Fruit fly (Drosophila melanogaster) whole organism, embryonic: ENCODE measurements around the gene CG3434.
A peak's percentile ranks its signal among the peaks of the same experiment; 100 is the strongest.

Source experiments
- Atf3 ChIP-seq: fragments of 200-800 bp; sonication (Bioruptor generic); optimal IDR thresholded peaks from 3 replicates; lab custom pipeline; 2016; ENCODE audit warnings: missing biosample characterization, missing genetic modification characterization
- CG11085 ChIP-seq: fragments of 200-800 bp; sonication (Bioruptor generic); IDR thresholded peaks from 2 replicates; pipeline ENCODE4 v1.3.6; 2022; ENCODE audit warnings: missing biosample characterization, missing genetic modification characterization
- CG12155 ChIP-seq: fragments of 200-800 bp; sonication (Bioruptor generic); optimal IDR thresholded peaks from 3 replicates; lab custom pipeline; 2016; ENCODE audit warnings: missing biosample characterization, missing genetic modification characterization
- CG13287 ChIP-seq: fragments of 200-800 bp; sonication (Bioruptor generic); IDR thresholded peaks from 2 replicates; pipeline ENCODE4 v1.3.6; 2022; ENCODE audit warnings: missing biosample characterization, missing genetic modification characterization; ENCODE audit not compliant: partially characterized antibody
- CG1529 ChIP-seq: fragments of 200-800 bp; sonication (Bioruptor generic); optimal IDR thresholded peaks from 3 replicates; lab custom pipeline; 2018; ENCODE audit warnings: missing biosample characterization, missing genetic modification characterization
- CG16779 ChIP-seq: fragments of 200-800 bp; sonication (Bioruptor generic); IDR thresholded peaks from 2 replicates; pipeline ENCODE4 v1.3.6; 2022; ENCODE audit warnings: missing biosample characterization, missing genetic modification characterization
- CG18262 ChIP-seq: fragments of 200-800 bp; optimal IDR thresholded peaks from 3 replicates; lab custom pipeline; 2019; ENCODE audit warnings: missing biosample characterization, mild to moderate bottlenecking, missing genetic modification characterization, moderate library complexity
- CG18764 ChIP-seq: fragments of 200-800 bp; sonication (Bioruptor generic); optimal IDR thresholded peaks from 3 replicates; lab custom pipeline; 2016; ENCODE audit warnings: missing biosample characterization, missing genetic modification characterization
- CG30431 ChIP-seq: fragments of 200-800 bp; sonication (Bioruptor generic); optimal IDR thresholded peaks from 2 replicates; lab custom pipeline; 2017; ENCODE audit warnings: missing biosample characterization, missing genetic modification characterization
- CG3995 ChIP-seq: fragments of 200-800 bp; sonication (Bioruptor generic); optimal IDR thresholded peaks from 3 replicates; lab custom pipeline; 2016; ENCODE audit warnings: missing biosample characterization, missing genetic modification characterization
- CG43689 ChIP-seq: fragments of 200-800 bp; sonication (Bioruptor generic); IDR thresholded peaks from 2 replicates; pipeline ENCODE4 v1.3.6; 2022; ENCODE audit warnings: missing biosample characterization, missing genetic modification characterization
- CG4707 ChIP-seq: fragments of 200-800 bp; sonication (Bioruptor generic); optimal IDR thresholded peaks from 2 replicates; lab custom pipeline; 2018; ENCODE audit warnings: missing biosample characterization, mild to moderate bottlenecking, missing genetic modification characterization, moderate library complexity
- CG6175 ChIP-seq: fragments of 200-800 bp; sonication (Bioruptor generic); IDR thresholded peaks from 3 replicates; pipeline ENCODE4 v1.3.6; 2022; ENCODE audit warnings: missing biosample characterization, missing genetic modification characterization
- CG7372 ChIP-seq: fragments of 200-800 bp; sonication (Bioruptor generic); IDR thresholded peaks from 2 replicates; pipeline ENCODE4 v1.3.6; 2022; ENCODE audit warnings: missing biosample characterization, missing genetic modification characterization
- CG7745 ChIP-seq: fragments of 200-800 bp; sonication (Bioruptor generic); optimal IDR thresholded peaks from 2 replicates; lab custom pipeline; 2018; ENCODE audit warnings: missing biosample characterization, mild to moderate bottlenecking, missing genetic modification characterization, moderate library complexity
- CG9876 ChIP-seq: fragments of 200-800 bp; sonication (Bioruptor generic); optimal IDR thresholded peaks from 2 replicates; lab custom pipeline; 2016; ENCODE audit warnings: missing biosample characterization, missing genetic modification characterization
- D ChIP-seq, 2 experiments: fragments of 200-800 bp in 1 of 2; fragments of >200 bp in 1 of 2; sonication (Bioruptor generic) in 1 of 2; optimal IDR thresholded peaks; 2 replicates in 1 of 2; 3 replicates in 1 of 2; lab custom pipeline; 2017; ENCODE audit warnings: mild to moderate bottlenecking in 1 of 2, missing biosample characterization in 1 of 2, missing genetic modification characterization in 1 of 2, missing genetic modification reagents in 1 of 2
- E2f1 ChIP-seq: fragments of 200-800 bp; sonication (Bioruptor generic); IDR thresholded peaks from 2 replicates; pipeline ENCODE4 v1.3.6; 2022; ENCODE audit warnings: missing biosample characterization, missing genetic modification characterization
- Ets65A ChIP-seq: fragments of 200-800 bp; sonication (Bioruptor generic); peaks from one replicate; lab custom pipeline; 2016; ENCODE audit warnings: missing biosample characterization, missing genetic modification characterization
- Hr39 ChIP-seq: fragments of >200 bp; optimal IDR thresholded peaks from 2 replicates; lab custom pipeline; 2017
- MTF-1 ChIP-seq: fragments of 200-800 bp; sonication (Bioruptor generic); optimal IDR thresholded peaks from 2 replicates; lab custom pipeline; 2018; ENCODE audit warnings: missing biosample characterization, mild to moderate bottlenecking, missing genetic modification characterization, borderline replicate concordance
- Max ChIP-seq: fragments of 200-800 bp; sonication (Bioruptor generic); optimal IDR thresholded peaks from 2 replicates; lab custom pipeline; 2016; ENCODE audit warnings: missing biosample characterization, mild to moderate bottlenecking, missing genetic modification characterization
- Mes4 ChIP-seq: fragments of 200-800 bp; sonication (Bioruptor generic); optimal IDR thresholded peaks from 2 replicates; lab custom pipeline; 2016; ENCODE audit warnings: missing biosample characterization, missing genetic modification characterization
- Opbp ChIP-seq: fragments of 200-800 bp; sonication (Bioruptor generic); IDR thresholded peaks from 3 replicates; pipeline ENCODE4 v1.3.6; 2022; ENCODE audit warnings: missing biosample characterization, missing genetic modification characterization; ENCODE audit not compliant: partially characterized antibody
- Optix ChIP-seq: fragments of 200-800 bp; sonication (Bioruptor generic); IDR thresholded peaks from 3 replicates; pipeline ENCODE4 v1.3.6; 2022; ENCODE audit warnings: missing biosample characterization, missing genetic modification characterization
- PHDP ChIP-seq: fragments of 200-800 bp; sonication (Bioruptor generic); optimal IDR thresholded peaks from 3 replicates; lab custom pipeline; 2018; ENCODE audit warnings: missing biosample characterization, mild to moderate bottlenecking, missing genetic modification characterization, moderate library complexity
- Xrp1 ChIP-seq: fragments of 200-800 bp; sonication (Bioruptor generic); IDR thresholded peaks from 2 replicates; pipeline ENCODE4 v1.3.6; 2022; ENCODE audit warnings: missing biosample characterization, missing genetic modification characterization
- YL-1 ChIP-seq: fragments of 200-800 bp; sonication (Bioruptor generic); optimal IDR thresholded peaks from 3 replicates; lab custom pipeline; 2017; ENCODE audit warnings: missing biosample characterization, mild to moderate bottlenecking, missing genetic modification characterization
- ash1 ChIP-seq: fragments of 200-800 bp; sonication (Bioruptor generic); optimal IDR thresholded peaks from 2 replicates; lab custom pipeline; 2018; ENCODE audit warnings: missing biosample characterization, mild to moderate bottlenecking, missing genetic modification characterization
- bigmax ChIP-seq: fragments of 200-800 bp; sonication (Bioruptor generic); optimal IDR thresholded peaks from 2 replicates; lab custom pipeline; 2018; ENCODE audit warnings: missing biosample characterization, mild to moderate bottlenecking, missing genetic modification characterization
- br ChIP-seq: fragments of >200 bp; optimal IDR thresholded peaks from 2 replicates; lab custom pipeline; 2017
- bsh ChIP-seq, 2 experiments: fragments of 200-800 bp; sonication (Bioruptor generic); optimal IDR thresholded peaks; 2 replicates each; lab custom pipeline; 2017 to 2018; ENCODE audit warnings: mild to moderate bottlenecking in 2 of 2, missing biosample characterization in 2 of 2, missing genetic modification characterization in 2 of 2, moderate library complexity in 1 of 2
- chinmo ChIP-seq: fragments of 200-800 bp; sonication (Bioruptor generic); IDR thresholded peaks from 4 replicates; pipeline ENCODE4 v1.3.6; 2022; ENCODE audit warnings: missing biosample characterization, missing genetic modification characterization; ENCODE audit not compliant: partially characterized antibody
- ci ChIP-seq: fragments of 200-800 bp; sonication (Bioruptor generic); IDR thresholded peaks from 3 replicates; pipeline ENCODE4 v1.3.6; 2022; ENCODE audit warnings: missing biosample characterization, missing genetic modification characterization
- dimm ChIP-seq: fragments of 200-800 bp; sonication (Bioruptor generic); IDR thresholded peaks from 2 replicates; pipeline ENCODE4 v1.3.6; 2022; ENCODE audit warnings: missing biosample characterization, missing genetic modification characterization
- dm ChIP-seq: fragments of 200-800 bp; sonication (Bioruptor generic); optimal IDR thresholded peaks from 3 replicates; lab custom pipeline; 2016; ENCODE audit warnings: missing biosample characterization, missing genetic modification characterization
- dysf ChIP-seq: fragments of 200-800 bp; sonication (Bioruptor generic); IDR thresholded peaks from 3 replicates; pipeline ENCODE4 v1.3.6; 2022; ENCODE audit warnings: missing biosample characterization, missing genetic modification characterization
- gro ChIP-seq: fragments of 200-800 bp; sonication (Bioruptor generic); optimal IDR thresholded peaks from 2 replicates; lab custom pipeline; 2016; ENCODE audit warnings: missing biosample characterization, missing genetic modification characterization
- jigr1 ChIP-seq: fragments of 200-800 bp; sonication (Bioruptor generic); IDR thresholded peaks from 3 replicates; pipeline ENCODE4 v1.3.6; 2022; ENCODE audit warnings: missing biosample characterization, missing genetic modification characterization
- odd ChIP-seq: fragments of 200-800 bp; sonication (Bioruptor generic); optimal IDR thresholded peaks from 2 replicates; lab custom pipeline; 2017; ENCODE audit warnings: missing biosample characterization, mild to moderate bottlenecking, missing genetic modification characterization
- peb ChIP-seq: fragments of 200-800 bp; sonication (Bioruptor generic); IDR thresholded peaks from 2 replicates; pipeline ENCODE4 v1.3.6; 2022; ENCODE audit warnings: missing biosample characterization, missing genetic modification characterization
- sc ChIP-seq, 3 experiments: fragments of >200 bp in 2 of 3; fragments of 200-800 bp in 1 of 3; sonication (Bioruptor generic) in 1 of 3; optimal IDR thresholded peaks; 2 replicates in 2 of 3; 3 replicates in 1 of 3; lab custom pipeline; 2017; ENCODE audit warnings: mild to moderate bottlenecking in 1 of 3, missing biosample characterization in 1 of 3, missing genetic modification characterization in 1 of 3, missing genetic modification reagents in 1 of 3
- tap ChIP-seq: fragments of 200-800 bp; optimal IDR thresholded peaks from 3 replicates; lab custom pipeline; 2019; ENCODE audit warnings: missing biosample characterization, mild to moderate bottlenecking, missing genetic modification characterization, moderate library complexity
- tx ChIP-seq: fragments of 200-800 bp; sonication (Bioruptor generic); optimal IDR thresholded peaks from 2 replicates; lab custom pipeline; 2016; ENCODE audit warnings: missing biosample characterization, missing genetic modification characterization
- vvl ChIP-seq: fragments of 200-800 bp; sonication (Bioruptor generic); IDR thresholded peaks from 2 replicates; pipeline ENCODE4 v1.3.6; 2022; ENCODE audit warnings: missing biosample characterization, missing genetic modification characterization
- wor ChIP-seq: fragments of 200-800 bp; sonication (Bioruptor generic); IDR thresholded peaks from 2 replicates; pipeline ENCODE4 v1.3.6; 2022; ENCODE audit warnings: missing biosample characterization, missing genetic modification characterization

CG3434 gene

DNA sequence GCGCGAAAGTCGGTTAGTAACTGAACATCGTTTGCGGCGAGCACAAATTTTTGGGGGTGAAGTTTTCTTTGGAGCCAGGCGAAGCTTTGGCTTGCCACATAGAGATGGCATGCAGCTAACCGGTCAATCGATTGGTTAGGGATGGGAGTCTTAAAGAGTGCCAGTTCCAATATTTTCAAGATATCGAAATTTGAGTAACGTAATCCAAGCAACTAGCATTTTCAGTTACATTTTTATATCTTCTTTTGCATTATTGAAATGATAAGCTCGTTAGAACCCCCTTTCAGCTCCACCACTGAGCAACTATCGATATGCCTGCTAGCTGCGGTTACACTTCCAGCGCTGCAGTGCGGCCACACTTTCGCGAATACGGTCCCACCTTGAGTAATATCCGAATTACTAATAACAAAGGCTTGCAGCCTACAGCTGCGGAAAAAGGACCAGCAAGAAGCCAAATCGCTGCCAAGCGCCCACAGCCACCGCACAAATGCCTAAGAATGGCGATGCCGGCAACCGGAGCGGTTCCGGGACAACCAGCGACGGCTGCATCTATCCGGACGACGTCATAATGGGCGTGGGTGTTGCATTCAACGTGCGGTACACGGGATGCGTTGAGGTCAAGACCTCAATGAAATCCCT is 33.8 kb downstream of the CG3434 start, which contains the start of the genes Atat and Shc (continued):
- TF ChIP-seq sc (optimal IDR thresholded peaks at IDR 0.05; lab: Kevin White, UChicago) (no peak), sc (GFP tag; optimal IDR thresholded peaks at IDR 0.05; lab: Kevin White, UChicago) (peak; percentile 96), CG3995 (peak; percentile 88), dimm (GFP tag; lab: Robert Waterston, UW) (peak; percentile 98), CG1529 (peak; percentile 94), MTF-1 (GFP tag; lab: Kevin White, UChicago) (peak; percentile 93), Xrp1 (peak; percentile 99), tx (GFP tag; lab: Kevin White, UChicago) (peak; percentile 100), CG12155 (peak; percentile 99), ash1 (peak; percentile 93), tap (tag; lab: Kevin White, UChicago) (peak; percentile 95), CG16779 (peak; percentile 98), wor (peak; percentile 99), odd (GFP tag; lab: Kevin White, UChicago) (peak; percentile 88), Atf3 (GFP tag; lab: Kevin White, UChicago) (peak; percentile 99), PHDP (tag; lab: Kevin White, UChicago) (peak; percentile 98), CG4707 (GFP tag; lab: Kevin White, UChicago) (peak; percentile 81), Max (GFP tag; lab: Kevin White, UChicago) (peak; percentile 99), dysf (peak; percentile 100), E2f1 (GFP tag; lab: Robert Waterston, UW) (peak; percentile 99), dm (GFP tag; lab: Kevin White, UChicago) (peak; percentile 99), gro (GFP tag; lab: Kevin White, UChicago) (peak; percentile 99), br (lab: Kevin White, UChicago) (no peak), Hr39 (lab: Kevin White, UChicago) (no peak), vvl (peak; percentile 99), chinmo (GFP tag; lab: Robert Waterston, UW) (peak; percentile 53; the same call in 2 of the 4 replicates), ci (peak; percentile 99), bsh (GFP tag; optimal IDR thresholded peaks at IDR 0.05; lab: Kevin White, UChicago) (peak; percentile 72 to 98), Opbp (peak; percentile 89), bigmax (GFP tag; lab: Kevin White, UChicago) (peak; percentile 72), CG18764 (peak; percentile 99), CG13287 (GFP tag; lab: Robert Waterston, UW) (peak; percentile 94), CG9876 (peak; percentile 100), CG6175 (GFP tag; lab: Robert Waterston, UW) (peak; percentile 99), CG43689 (peak; percentile 98), CG30431 (GFP tag; lab: Kevin White, UChicago) (peak; percentile 100), D (optimal IDR thresholded peaks at IDR 0.05; lab: Kevin White, UChicago) (no peak), D (GFP tag; optimal IDR thresholded peaks at IDR 0.05; lab: Kevin White, UChicago) (peak; percentile 97), CG18262 (peak; percentile 96), peb (GFP tag; lab: Robert Waterston, UW) (peak; percentile 99), Ets65A (peak; percentile 100), CG11085 (peak; percentile 100), Mes4 (peak; percentile 99), Optix (peak; percentile 99), CG7372 (GFP tag; lab: Robert Waterston, UW) (peak; percentile 100), jigr1 (GFP tag; lab: Robert Waterston, UW) (peak; percentile 100), CG7745 (tag; lab: Kevin White, UChicago) (peak; percentile 47), YL-1 (peak; percentile 98)
- TF ChIP-seq, all 482 proteins: peak for 469
